Worm (Caenorhabditis elegans) whole organism, L4 larva: ENCODE results near the gene F59B2.14.

Experiments used
- ceh-62 ChIP-seq: sonication (generic microtip); optimal IDR thresholded peaks from 2 replicates; lab custom pipeline; 2017; ENCODE audit warnings: missing biosample characterization, missing genetic modification characterization
- cey-2 ChIP-seq: sonication (generic microtip); optimal IDR thresholded peaks from 3 replicates; lab custom pipeline; 2017; ENCODE audit warnings: missing genetic modification characterization, mild to moderate bottlenecking, missing compliant biosample characterization, antibody characterized with exemption, borderline replicate concordance; ENCODE audit not compliant: insufficient read depth
- lin-13 ChIP-seq: fragments of 150-350 bp; optimal IDR thresholded peaks from 2 replicates; lab custom pipeline; 2014; ENCODE audit warnings: missing biosample characterization, missing genetic modification reagents, missing genetic modification characterization
- lin-39 ChIP-seq: fragments of 150-350 bp; optimal IDR thresholded peaks from 2 replicates; lab custom pipeline; 2014; ENCODE audit warnings: missing biosample characterization, missing genetic modification reagents, missing genetic modification characterization
- mep-1 ChIP-seq: fragments of 150-350 bp; sonication (generic microtip); optimal IDR thresholded peaks from 3 replicates; lab custom pipeline; 2014; ENCODE audit warnings: missing biosample characterization, missing genetic modification characterization
- nhr-237 ChIP-seq: sonication (generic microtip); optimal IDR thresholded peaks from 2 replicates; lab custom pipeline; 2017; ENCODE audit warnings: missing biosample characterization, missing genetic modification characterization
- unc-62 ChIP-seq, 3 experiments: fragments of 150-350 bp in 1 of 3; sonication (generic microtip); optimal IDR thresholded peaks in 2 of 3; peaks in 1 of 3; 1 replicate in 1 of 3; 2 replicates in 2 of 3; lab custom pipeline; 2014 to 2017; ENCODE audit warnings: missing biosample characterization in 3 of 3, missing genetic modification characterization in 3 of 3, missing genetic modification reagents in 3 of 3, missing genotype in 1 of 3
- zip-11 ChIP-seq: fragments of 200-800 bp; sonication (Bioruptor generic); IDR thresholded peaks from 2 replicates; pipeline ENCODE4 v1.3.6; 2022; ENCODE audit warnings: missing genetic modification characterization, missing compliant biosample characterization

ce11 chrIII:9002545-9002944, 19.9 kb downstream of the F59B2.14 start, which contains the start of the genes F59B2.15 and zif-1:
- TF ChIP-seq ceh-62 (tag; lab: Kevin White, UChicago) (no peak), lin-39 (tag; lab: Kevin White, UChicago) (no peak), zip-11 (no peak), nhr-237 (tag; lab: Kevin White, UChicago) (no peak), mep-1 (tag; lab: Kevin White, UChicago) (no peak), unc-62 (GFP tag; optimal IDR thresholded peaks at IDR 0.05 in 1 of 2; lab: Kevin White, UChicago) (no peak), unc-62 (tag; optimal IDR thresholded peaks at IDR 0.05; lab: Kevin White, UChicago) (no peak), lin-13 (GFP tag; lab: Kevin White, UChicago) (no peak), cey-2 (tag; lab: Kevin White, UChicago) (no peak)
